Worm (Caenorhabditis elegans): Measurements from ENCODE around the gene nep-9.

DNA sequence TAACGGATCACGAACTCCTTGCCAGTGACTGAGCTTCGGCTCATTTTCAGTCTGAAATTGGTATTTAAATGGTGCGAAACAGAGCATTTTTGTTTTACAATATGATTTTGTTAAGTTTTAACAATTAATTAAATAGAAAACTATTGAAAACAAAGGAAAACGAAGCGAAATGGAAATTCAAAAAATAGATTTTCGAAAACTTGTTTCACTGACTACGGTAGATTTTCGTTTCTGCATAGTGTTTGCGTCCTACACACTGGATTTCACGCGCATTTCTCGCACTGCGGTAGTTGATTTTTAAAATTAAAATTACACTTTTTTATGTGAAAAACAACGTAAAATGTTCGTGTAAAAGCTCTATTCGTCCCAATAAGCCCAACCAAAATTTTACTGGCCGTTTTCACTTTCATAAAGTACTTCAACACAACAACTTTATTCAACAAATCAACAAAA lies 52.8 kb downstream of the nep-9 start, which contains the start of gene bath-30:
- TF ChIP-seq nhr-77 (tag; optimal IDR thresholded peaks at IDR 0.05), result no peak
- TF ChIP-seq snpc-4 (tag; optimal IDR thresholded peaks at IDR 0.05), result no peak
- no peak for TF ChIP-seq lin-39 (tag; optimal IDR thresholded peaks at IDR 0.05)
- no peak for TF ChIP-seq gmeb-1 (tag; optimal IDR thresholded peaks at IDR 0.05)
- no peak for TF ChIP-seq ztf-4 (tag; optimal IDR thresholded peaks at IDR 0.05)
- TF ChIP-seq lin-13 (GFP tag; optimal IDR thresholded peaks at IDR 0.05), result no peak
- no peak for TF ChIP-seq mdl-1 (tag; optimal IDR thresholded peaks at IDR 0.05)
- no peak for TF ChIP-seq unc-62 (GFP tag; optimal IDR thresholded peaks at IDR 0.05)
- TF ChIP-seq sma-3 (GFP tag; optimal IDR thresholded peaks at IDR 0.05), result no peak
- no peak for TF ChIP-seq R02D3.7 (tag; optimal IDR thresholded peaks at IDR 0.05)
- TF ChIP-seq ZK546.5 (tag; optimal IDR thresholded peaks at IDR 0.05), result no peak
- TF ChIP-seq blmp-1 (tag; optimal IDR thresholded peaks at IDR 0.05; ENCODE audit: insufficient read depth), result no peak
- no peak for TF ChIP-seq zag-1 (tag; optimal IDR thresholded peaks at IDR 0.05)
- no peak for TF ChIP-seq unc-39 (tag; optimal IDR thresholded peaks at IDR 0.05)
